Worm (Caenorhabditis elegans): ENCODE results near the gene C24D10.49.

The C24D10.49 gene

DNA sequence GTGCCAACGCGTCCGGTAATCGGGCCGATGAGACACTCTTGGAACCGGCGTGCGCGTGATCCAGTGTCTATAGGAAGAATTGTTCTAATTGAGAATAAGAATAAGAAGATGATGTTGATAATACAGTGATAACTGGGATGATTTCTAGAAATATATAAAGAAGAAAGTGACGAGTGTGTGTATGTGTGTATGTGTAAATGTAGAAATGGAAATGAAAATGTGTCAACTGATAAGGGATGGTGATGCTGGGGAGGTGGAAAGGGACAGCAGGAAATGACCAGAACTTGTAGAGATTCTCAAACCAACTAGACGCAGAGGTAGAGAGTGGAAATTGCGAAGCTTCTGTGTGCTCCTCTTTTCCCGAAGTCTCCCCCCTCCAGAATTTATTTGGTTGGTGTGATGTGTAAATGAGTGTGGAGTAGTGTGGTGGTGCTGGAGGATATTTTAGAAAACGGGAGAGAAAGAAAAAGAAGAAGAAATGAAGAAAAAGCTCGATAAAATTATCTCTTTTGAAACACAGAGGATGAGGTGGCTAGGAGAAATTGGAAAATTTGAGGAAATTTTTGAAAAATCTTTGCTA, 23.2 kb downstream of the C24D10.49 start:
- TF ChIP-seq unc-55 (GFP tag; optimal IDR thresholded peaks at IDR 0.05) (peak; percentile 49), ztf-4 (tag; optimal IDR thresholded peaks at IDR 0.05) (no peak), nhr-25 (tag; optimal IDR thresholded peaks at IDR 0.05) (no peak), mbf-1 (tag; optimal IDR thresholded peaks at IDR 0.05) (no peak), ceh-82 (tag; optimal IDR thresholded peaks at IDR 0.05) (no peak), fos-1 (tag; optimal IDR thresholded peaks at IDR 0.05) (peak; percentile 91), nhr-129 (tag; optimal IDR thresholded peaks at IDR 0.05) (peak; percentile 24), nhr-237 (tag; optimal IDR thresholded peaks at IDR 0.05) (no peak), nhr-11 (tag; optimal IDR thresholded peaks at IDR 0.05) (no peak), lin-11 (tag; optimal IDR thresholded peaks at IDR 0.05) (no peak), blmp-1 (tag; optimal IDR thresholded peaks at IDR 0.05; ENCODE audit: insufficient read depth) (peak; percentile 79), ztf-11 (tag; optimal IDR thresholded peaks at IDR 0.05) (no peak), zag-1 (tag; optimal IDR thresholded peaks at IDR 0.05) (peak; percentile 7), snpc-4 (tag; optimal IDR thresholded peaks at IDR 0.05) (no peak), nhr-77 (tag; optimal IDR thresholded peaks at IDR 0.05) (no peak), sma-9 (GFP tag; optimal IDR thresholded peaks at IDR 0.05) (peak; percentile 26), sma-9 (tag; optimal IDR thresholded peaks at IDR 0.05) (no peak), nhr-12 (tag; optimal IDR thresholded peaks at IDR 0.05) (no peak), mdl-1 (tag; optimal IDR thresholded peaks at IDR 0.05) (no peak), sma-3 (GFP tag; optimal IDR thresholded peaks at IDR 0.05) (peak; percentile 27), lsy-2 (tag; optimal IDR thresholded peaks at IDR 0.05) (peak in 1 of 2 experiments; percentile 44), crh-2 (tag; optimal IDR thresholded peaks at IDR 0.05) (peak; percentile 33), ama-1 (optimal IDR thresholded peaks at IDR 0.05) (no peak), nhr-21 (tag; optimal IDR thresholded peaks at IDR 0.05) (peak; percentile 43), unc-39 (tag; optimal IDR thresholded peaks at IDR 0.05) (no peak), elt-3 (tag; optimal IDR thresholded peaks at IDR 0.05) (no peak), unc-62 (GFP tag; optimal IDR thresholded peaks at IDR 0.05) (no peak), C34F6.9 (tag; optimal IDR thresholded peaks at IDR 0.05) (peak; percentile 41), sem-4 (tag; optimal IDR thresholded peaks at IDR 0.05) (no peak), peb-1 (tag; optimal IDR thresholded peaks at IDR 0.05) (no peak), Y55F3AM.14 (GFP tag; optimal IDR thresholded peaks at IDR 0.05) (no peak), nhr-6 (tag; optimal IDR thresholded peaks at IDR 0.05) (no peak), aly-2 (tag; optimal IDR thresholded peaks at IDR 0.05) (no peak), R02D3.7 (tag; optimal IDR thresholded peaks at IDR 0.05) (no peak), ZK546.5 (tag; optimal IDR thresholded peaks at IDR 0.05) (no peak), F13H6.1 (tag; optimal IDR thresholded peaks at IDR 0.05) (peak; percentile 41)

DNA sequence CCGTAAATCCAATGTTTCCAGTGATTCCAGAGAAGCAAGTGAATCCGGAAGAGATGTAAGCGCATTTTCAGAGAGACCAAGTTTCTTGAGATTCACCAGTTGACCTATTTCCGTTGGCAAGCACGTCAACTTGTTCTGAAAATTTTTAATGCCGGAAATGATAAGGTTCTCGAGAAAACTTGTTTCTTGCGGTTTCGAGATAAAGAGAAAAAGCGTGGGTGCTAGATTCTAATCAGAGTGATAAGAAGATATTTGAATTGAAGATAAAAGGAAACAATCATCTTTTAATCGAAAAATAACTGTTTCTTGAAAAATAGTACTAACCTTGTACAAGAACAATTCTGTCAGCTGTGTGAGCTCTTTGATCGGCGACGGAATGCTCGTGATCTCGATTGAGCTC, 25.3 kb downstream of the C24D10.49 start:
- no peak for TF ChIP-seq lin-13 (GFP tag; optimal IDR thresholded peaks at IDR 0.05)
- TF ChIP-seq dmd-4 (tag; optimal IDR thresholded peaks at IDR 0.05) = no peak
- no peak for TF ChIP-seq ztf-4 (tag; optimal IDR thresholded peaks at IDR 0.05)
- TF ChIP-seq unc-55 (GFP tag; optimal IDR thresholded peaks at IDR 0.05) = no peak
- TF ChIP-seq fos-1 (tag; optimal IDR thresholded peaks at IDR 0.05) = peak; percentile 45
- no peak for TF ChIP-seq snpc-4 (tag; optimal IDR thresholded peaks at IDR 0.05)
- TF ChIP-seq aly-2 (tag; optimal IDR thresholded peaks at IDR 0.05) = no peak

DNA sequence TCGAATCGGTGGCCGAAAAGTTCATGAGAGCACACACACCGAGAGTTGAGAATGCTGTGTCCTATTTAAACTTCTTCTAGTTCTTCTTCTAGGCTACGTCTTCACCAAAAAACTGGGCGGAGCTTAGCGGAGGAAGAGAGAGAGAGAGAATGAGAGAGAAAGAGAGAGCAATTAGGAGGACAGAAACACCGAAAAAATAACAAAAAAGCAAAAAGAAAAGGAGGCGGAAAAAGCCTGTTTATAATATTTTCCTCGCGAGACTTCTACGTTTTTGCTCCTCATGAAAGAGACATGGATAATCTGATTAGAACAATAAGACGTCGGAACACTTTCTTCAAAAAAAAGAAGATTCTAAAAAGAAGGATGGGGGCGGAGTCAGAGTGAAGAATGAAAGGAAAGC, 35.1 kb downstream of the C24D10.49 start, which contains the start of gene tkr-3:
Gene tkr-3, minus strand, starts transcription at position 101 of the 400 bp plus-strand sequence.
- no peak for TF ChIP-seq nhr-11 (tag; optimal IDR thresholded peaks at IDR 0.05)
- no peak for TF ChIP-seq blmp-1 (tag; optimal IDR thresholded peaks at IDR 0.05; ENCODE audit: insufficient read depth)
- no peak for TF ChIP-seq nhr-25 (tag; optimal IDR thresholded peaks at IDR 0.05)
- TF ChIP-seq unc-39 (tag; optimal IDR thresholded peaks at IDR 0.05) = no peak

DNA sequence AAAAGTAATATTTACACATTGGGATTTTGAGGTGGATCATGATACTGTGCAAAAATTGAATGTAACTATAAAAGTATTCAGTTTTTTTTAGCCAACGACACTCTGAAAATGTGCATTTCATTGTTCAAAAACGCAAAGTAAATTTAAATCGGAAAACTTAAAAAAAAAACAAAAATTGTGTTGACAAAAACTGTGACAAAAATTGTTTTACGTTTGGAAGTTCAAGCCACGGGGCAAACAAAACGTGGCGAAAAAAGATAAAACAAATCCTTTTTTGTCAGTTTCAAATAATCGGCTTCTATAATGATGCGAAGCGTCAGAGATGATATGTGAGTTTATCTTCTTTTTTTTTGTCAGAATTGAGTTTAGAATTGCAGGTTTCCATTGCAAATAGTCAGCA, 45.6 kb downstream of the C24D10.49 start, which contains the start of gene AC7.3:
Gene AC7.3, plus strand, starts transcription at position 301 of the 400 bp plus-strand sequence.
- TF ChIP-seq unc-55 (GFP tag; optimal IDR thresholded peaks at IDR 0.05) = no peak
- no peak for TF ChIP-seq dmd-4 (tag; optimal IDR thresholded peaks at IDR 0.05)
- no peak for TF ChIP-seq mbf-1 (tag; optimal IDR thresholded peaks at IDR 0.05)
- TF ChIP-seq C34F6.9 (tag; optimal IDR thresholded peaks at IDR 0.05) = no peak
- TF ChIP-seq lin-11 (tag; optimal IDR thresholded peaks at IDR 0.05) = no peak
- no peak for TF ChIP-seq mab-5 (tag; optimal IDR thresholded peaks at IDR 0.05)
- TF ChIP-seq skn-1 (tag; optimal IDR thresholded peaks at IDR 0.05) = no peak
- TF ChIP-seq sma-9 (GFP tag; optimal IDR thresholded peaks at IDR 0.05) = no peak
- TF ChIP-seq sma-9 (tag; optimal IDR thresholded peaks at IDR 0.05) = no peak
- TF ChIP-seq sma-3 (GFP tag; optimal IDR thresholded peaks at IDR 0.05) = no peak
- TF ChIP-seq ZK546.5 (tag; optimal IDR thresholded peaks at IDR 0.05) = no peak
- no peak for TF ChIP-seq zag-1 (tag; optimal IDR thresholded peaks at IDR 0.05)
- no peak for TF ChIP-seq blmp-1 (tag; optimal IDR thresholded peaks at IDR 0.05; ENCODE audit: insufficient read depth)
- TF ChIP-seq nhr-10 (tag; optimal IDR thresholded peaks at IDR 0.05) = no peak
- TF ChIP-seq lsy-2 (tag; optimal IDR thresholded peaks at IDR 0.05) = no peak
- no peak for TF ChIP-seq unc-39 (tag; optimal IDR thresholded peaks at IDR 0.05)
- TF ChIP-seq egl-27 (tag; optimal IDR thresholded peaks at IDR 0.05) = no peak
- no peak for TF ChIP-seq nhr-25 (tag; optimal IDR thresholded peaks at IDR 0.05)
- TF ChIP-seq nhr-21 (tag; optimal IDR thresholded peaks at IDR 0.05) = no peak
- no peak for TF ChIP-seq elt-1 (tag; optimal IDR thresholded peaks at IDR 0.05)
